2 fruit fly cellular contexts compared by ENCODE assay signal in the genomic region with DNA sequence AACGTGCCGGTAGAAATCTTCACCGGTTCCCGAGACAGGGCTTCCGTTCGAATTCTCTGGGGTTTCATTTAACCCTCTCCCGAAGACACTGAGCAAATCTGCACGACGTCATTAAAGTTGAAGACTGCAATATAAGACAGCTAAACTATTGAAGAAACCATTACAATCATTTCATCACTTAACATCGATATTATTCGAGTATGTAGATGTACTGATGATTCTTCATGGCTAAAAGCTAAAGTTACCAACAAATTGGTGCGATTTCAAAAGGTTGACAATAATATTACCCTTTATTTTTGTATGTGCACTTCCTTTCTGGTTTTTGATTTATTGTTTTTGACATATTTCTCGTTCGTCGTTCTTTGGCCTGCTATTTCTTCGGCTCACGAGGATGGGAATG.
TF ChIP-seq lines count a peak whose summit lies in the region.

No protein-coding gene starts in this region.

TF ChIP-seq in whole organism, prepupa, 60 proteins besides CTCF, POLR2A, EP300 and RAD21 (continued from another document):
- TF ChIP-seq Smox (GFP tag; optimal IDR thresholded peaks at IDR 0.05; lab: Kevin White, UChicago) (peak; percentile 80), CG3032 (tag; optimal IDR thresholded peaks at IDR 0.05; lab: Kevin White, UChicago) (peak; percentile 32), CG6808 (GFP tag; optimal IDR thresholded peaks at IDR 0.05; lab: Kevin White, UChicago) (peak; percentile 36), fd59A (GFP tag; optimal IDR thresholded peaks at IDR 0.05; lab: Kevin White, UChicago) (peak; percentile 12), Hr38 (GFP tag; optimal IDR thresholded peaks at IDR 0.05; lab: Kevin White, UChicago) (no peak), CG9139 (GFP tag; optimal IDR thresholded peaks at IDR 0.05; lab: Kevin White, UChicago) (no peak), lz (GFP tag; optimal IDR thresholded peaks at IDR 0.05; lab: Kevin White, UChicago) (peak; percentile 70), Eip93F (GFP tag; optimal IDR thresholded peaks at IDR 0.05; lab: Kevin White, UChicago) (peak; percentile 24), CG10631 (GFP tag; optimal IDR thresholded peaks at IDR 0.05; lab: Kevin White, UChicago) (peak; percentile 34), net (GFP tag; optimal IDR thresholded peaks at IDR 0.05; lab: Kevin White, UChicago) (no peak), CG8319 (GFP tag; optimal IDR thresholded peaks at IDR 0.05; lab: Kevin White, UChicago) (peak; percentile 10), CG11762 (GFP tag; optimal IDR thresholded peaks at IDR 0.05; lab: Kevin White, UChicago; ENCODE audit: insufficient read depth) (peak; percentile 21), Hr39 (GFP tag; optimal IDR thresholded peaks at IDR 0.05; lab: Kevin White, UChicago) (peak; percentile 77), Blimp-1 (GFP tag; optimal IDR thresholded peaks at IDR 0.05; lab: Kevin White, UChicago) (no peak), Eip78C (GFP tag; lab: Kevin White, UChicago) (peak; percentile 83), CG4318 (GFP tag; optimal IDR thresholded peaks at IDR 0.05; lab: Kevin White, UChicago) (no peak), acj6 (GFP tag; optimal IDR thresholded peaks at IDR 0.05; lab: Kevin White, UChicago) (peak; percentile 55), fd85E (GFP tag; optimal IDR thresholded peaks at IDR 0.05; lab: Kevin White, UChicago) (no peak), CG6163 (GFP tag; IDR thresholded peaks at IDR 0.05; lab: Robert Waterston, UW) (0 out of 3 replicates have a peak, but pooled peaks have one; percentile 20), CG8119 (GFP tag; IDR thresholded peaks at IDR 0.05; lab: Robert Waterston, UW) (no peak), Sox15 (GFP tag; optimal IDR thresholded peaks at IDR 0.05; lab: Kevin White, UChicago) (peak; percentile 1), Sox14 (GFP tag; optimal IDR thresholded peaks at IDR 0.05; lab: Kevin White, UChicago) (peak; percentile 50), dsx (GFP tag; optimal IDR thresholded peaks at IDR 0.05; lab: Kevin White, UChicago; ENCODE audit: poor library complexity, severe bottlenecking) (peak; percentile 26), ss (GFP tag; optimal IDR thresholded peaks at IDR 0.05; lab: Kevin White, UChicago) (peak in 1 of 2 experiments; percentile 23), esn (GFP tag; optimal IDR thresholded peaks at IDR 0.05; lab: Kevin White, UChicago) (peak; percentile 84), Eip75B (GFP tag; optimal IDR thresholded peaks at IDR 0.05; lab: Kevin White, UChicago) (peak; percentile 35), CG11902 (GFP tag; optimal IDR thresholded peaks at IDR 0.05; lab: Kevin White, UChicago) (peak; percentile 52), Gug (GFP tag; IDR thresholded peaks at IDR 0.05; lab: Robert Waterston, UW) (no peak), CG8632 (GFP tag; optimal IDR thresholded peaks at IDR 0.05; lab: Kevin White, UChicago) (peak; percentile 25), CG16779 (tag; optimal IDR thresholded peaks at IDR 0.05; lab: Kevin White, UChicago) (no peak), vri (GFP tag; optimal IDR thresholded peaks at IDR 0.05; lab: Kevin White, UChicago) (peak; percentile 45), CG6276 (GFP tag; optimal IDR thresholded peaks at IDR 0.05; lab: Kevin White, UChicago) (no peak), Ets96B (tag; optimal IDR thresholded peaks at IDR 0.05; lab: Kevin White, UChicago) (peak; percentile 39), CG11294 (GFP tag; IDR thresholded peaks at IDR 0.05; lab: Robert Waterston, UW) (no peak), spab (GFP tag; optimal IDR thresholded peaks at IDR 0.05; lab: Kevin White, UChicago) (peak; percentile 21), CG32006 (GFP tag; optimal IDR thresholded peaks at IDR 0.05; lab: Kevin White, UChicago) (no peak)

TF ChIP-seq in whole organism, wandering third instar larva, 38 proteins besides CTCF, POLR2A, EP300 and RAD21 (continued from another document):
- TF ChIP-seq brk (GFP tag; optimal IDR thresholded peaks at IDR 0.05; lab: Kevin White, UChicago) (no peak), woc (GFP tag; optimal IDR thresholded peaks at IDR 0.05; lab: Kevin White, UChicago) (peak; percentile 73), sage (GFP tag; optimal IDR thresholded peaks at IDR 0.05; lab: Kevin White, UChicago) (no peak), h (GFP tag; optimal IDR thresholded peaks at IDR 0.05; lab: Kevin White, UChicago) (peak; percentile 71), Hr78 (GFP tag; optimal IDR thresholded peaks at IDR 0.05; lab: Kevin White, UChicago) (no peak), Sp1 (GFP tag; optimal IDR thresholded peaks at IDR 0.05; lab: Kevin White, UChicago) (peak; percentile 63)
